Fruit fly (Drosophila melanogaster): ENCODE measurements around the gene jvl.

The jvl gene

DNA sequence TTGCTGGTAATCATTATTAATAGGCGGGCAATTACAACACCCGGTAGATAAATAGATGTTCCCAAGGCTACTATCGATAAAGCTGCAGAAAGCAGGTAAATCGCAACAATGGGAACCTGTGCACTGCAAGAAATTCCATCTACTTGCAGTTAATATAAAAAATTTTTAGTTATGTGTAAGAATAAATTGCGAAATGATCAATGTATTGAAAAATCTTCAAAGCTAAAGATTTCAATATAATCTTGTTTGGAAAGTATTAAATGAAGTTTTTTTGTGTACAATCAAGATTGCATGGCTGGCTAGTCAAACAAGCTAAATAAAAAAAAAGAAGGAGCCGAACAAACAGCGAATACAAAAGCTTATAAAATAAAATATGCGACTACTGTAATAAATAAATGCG, 34.0 kb downstream of the jvl start (continued):
- TF ChIP-seq CG10669 (GFP tag; optimal IDR thresholded peaks at IDR 0.05) (peak; percentile 30), CG9139 (GFP tag; optimal IDR thresholded peaks at IDR 0.05) (no peak), CG1621 (tag; optimal IDR thresholded peaks at IDR 0.05) (no peak), CG8119 (GFP tag; IDR thresholded peaks at IDR 0.05) (peak; percentile 81), pdm3 (GFP tag; optimal IDR thresholded peaks at IDR 0.05) (peak; percentile 68), CG6276 (GFP tag; optimal IDR thresholded peaks at IDR 0.05) (peak; percentile 46), CG11762 (GFP tag; optimal IDR thresholded peaks at IDR 0.05; ENCODE audit: insufficient read depth) (no peak), ss (GFP tag; optimal IDR thresholded peaks at IDR 0.05) (peak in 1 of 2 experiments; percentile 48), acj6 (GFP tag; optimal IDR thresholded peaks at IDR 0.05) (peak; percentile 56), CG31627 (GFP tag; optimal IDR thresholded peaks at IDR 0.05) (peak; percentile 26), lz (GFP tag; optimal IDR thresholded peaks at IDR 0.05) (peak; percentile 32), CG11294 (GFP tag; IDR thresholded peaks at IDR 0.05) (0 out of 2 replicates have a peak, but pooled peaks have one; percentile 28), Sox15 (GFP tag; optimal IDR thresholded peaks at IDR 0.05) (peak; percentile 16), Eip93F (GFP tag; optimal IDR thresholded peaks at IDR 0.05) (no peak), CG32006 (GFP tag; optimal IDR thresholded peaks at IDR 0.05) (peak; percentile 72), spab (GFP tag; optimal IDR thresholded peaks at IDR 0.05) (no peak), achi (GFP tag; optimal IDR thresholded peaks at IDR 0.05) (peak; percentile 52), CG10631 (GFP tag; optimal IDR thresholded peaks at IDR 0.05) (peak; percentile 51), Met (GFP tag; optimal IDR thresholded peaks at IDR 0.05) (peak; percentile 45), CG8319 (GFP tag; optimal IDR thresholded peaks at IDR 0.05) (no peak), Hr4 (GFP tag; optimal IDR thresholded peaks at IDR 0.05) (peak; percentile 74), CG3032 (tag; optimal IDR thresholded peaks at IDR 0.05) (peak; percentile 43), Sox14 (GFP tag; optimal IDR thresholded peaks at IDR 0.05) (peak; percentile 48), svp (GFP tag) (no peak), Eip78C (GFP tag) (peak; percentile 91), fd85E (GFP tag; optimal IDR thresholded peaks at IDR 0.05) (no peak), dac (GFP tag; optimal IDR thresholded peaks at IDR 0.05) (peak; percentile 35), Sox102F (GFP tag; optimal IDR thresholded peaks at IDR 0.05) (peak; percentile 16), CG3919 (GFP tag; optimal IDR thresholded peaks at IDR 0.05) (peak; percentile 53), CG7368 (GFP tag; optimal IDR thresholded peaks at IDR 0.05) (no peak), vri (GFP tag; optimal IDR thresholded peaks at IDR 0.05) (peak; percentile 0), Blimp-1 (GFP tag; optimal IDR thresholded peaks at IDR 0.05) (no peak), Smox (GFP tag; optimal IDR thresholded peaks at IDR 0.05) (peak; percentile 8), topi (GFP tag; optimal IDR thresholded peaks at IDR 0.05) (peak; percentile 40), Gug (GFP tag; IDR thresholded peaks at IDR 0.05) (peak; percentile 42; the same call in 1 of the 2 replicates)

DNA sequence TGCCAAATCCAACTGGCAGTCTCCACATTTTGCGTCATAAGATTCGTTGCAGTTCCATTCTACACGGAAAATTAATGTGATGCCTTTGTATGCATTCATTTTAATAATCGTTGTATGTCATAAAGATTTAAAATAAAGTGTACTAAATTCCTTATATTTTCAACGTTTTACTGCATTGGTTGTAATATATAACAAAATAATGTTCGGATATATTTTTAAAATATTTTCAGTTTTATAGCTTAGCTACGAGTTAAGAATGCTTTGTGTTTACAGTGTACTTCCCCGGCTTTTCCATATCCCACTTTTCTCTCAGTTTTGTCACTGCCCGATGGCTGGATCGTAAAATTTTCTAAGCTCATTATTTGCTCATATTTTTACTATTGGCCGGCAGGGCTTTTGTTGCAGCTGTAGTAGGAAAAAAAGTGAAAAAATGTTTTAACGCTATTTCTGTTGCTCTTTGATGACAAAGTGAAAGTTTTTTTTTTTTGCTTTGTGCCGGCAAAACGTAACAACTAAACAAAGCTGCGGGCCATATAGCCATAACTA, 38.4 kb downstream of the jvl start:
- TF ChIP-seq Gug (GFP tag; IDR thresholded peaks at IDR 0.05) (no peak), CG4318 (GFP tag; optimal IDR thresholded peaks at IDR 0.05) (peak; percentile 9), CG6808 (GFP tag; optimal IDR thresholded peaks at IDR 0.05) (no peak), Hr38 (GFP tag; optimal IDR thresholded peaks at IDR 0.05) (no peak), CG31627 (GFP tag; optimal IDR thresholded peaks at IDR 0.05) (no peak), Eip78C (GFP tag) (peak; percentile 22), CG11902 (GFP tag; optimal IDR thresholded peaks at IDR 0.05) (no peak), vri (GFP tag; optimal IDR thresholded peaks at IDR 0.05) (no peak), net (GFP tag; optimal IDR thresholded peaks at IDR 0.05) (peak; percentile 4), Sox15 (GFP tag; optimal IDR thresholded peaks at IDR 0.05) (no peak), pdm3 (GFP tag; optimal IDR thresholded peaks at IDR 0.05) (peak; percentile 1), CG3919 (GFP tag; optimal IDR thresholded peaks at IDR 0.05) (no peak), CG16779 (tag; optimal IDR thresholded peaks at IDR 0.05) (no peak), CG7368 (GFP tag; optimal IDR thresholded peaks at IDR 0.05) (no peak), Ets96B (tag; optimal IDR thresholded peaks at IDR 0.05) (no peak), Hr4 (GFP tag; optimal IDR thresholded peaks at IDR 0.05) (peak; percentile 49), eg (GFP tag; IDR thresholded peaks at IDR 0.05) (no peak), OdsH (GFP tag; optimal IDR thresholded peaks at IDR 0.05) (peak; percentile 2), CG3032 (tag; optimal IDR thresholded peaks at IDR 0.05) (no peak), CG8119 (GFP tag; IDR thresholded peaks at IDR 0.05) (peak; percentile 34; the same call in 1 of the 3 replicates), Smox (GFP tag; optimal IDR thresholded peaks at IDR 0.05) (no peak), Lpt (GFP tag; optimal IDR thresholded peaks at IDR 0.05) (peak; percentile 8), CG6276 (GFP tag; optimal IDR thresholded peaks at IDR 0.05) (no peak), CG15336 (GFP tag; IDR thresholded peaks at IDR 0.05) (no peak), CG11294 (GFP tag; IDR thresholded peaks at IDR 0.05) (no peak), CG6163 (GFP tag; IDR thresholded peaks at IDR 0.05) (no peak), fd59A (GFP tag; optimal IDR thresholded peaks at IDR 0.05) (no peak), Sox14 (GFP tag; optimal IDR thresholded peaks at IDR 0.05) (no peak), CG8319 (GFP tag; optimal IDR thresholded peaks at IDR 0.05) (no peak), lz (GFP tag; optimal IDR thresholded peaks at IDR 0.05) (peak; percentile 7), CG32006 (GFP tag; optimal IDR thresholded peaks at IDR 0.05) (peak; percentile 43), CG11762 (GFP tag; optimal IDR thresholded peaks at IDR 0.05; ENCODE audit: insufficient read depth) (no peak), acj6 (GFP tag; optimal IDR thresholded peaks at IDR 0.05) (peak; percentile 5)

Data from whole organism, prepupa.